Worm (Caenorhabditis elegans) whole organism, mixed stage, embryonic: Measurements from ENCODE around the gene nhx-5.

ENCODE experiments used
- ceh-39 ChIP-seq: fragments of 150-350 bp; optimal IDR thresholded peaks from 2 replicates; lab custom pipeline; 2014; ENCODE audit warnings: missing biosample characterization, missing genetic modification characterization
- ceh-83 ChIP-seq: fragments of 200-800 bp; sonication (Bioruptor generic); optimal IDR thresholded peaks from 2 replicates; lab custom pipeline; 2018; ENCODE audit warnings: mild to moderate bottlenecking, missing genetic modification characterization, missing compliant biosample characterization
- ces-1 ChIP-seq: fragments of 150-350 bp; optimal IDR thresholded peaks from 2 replicates; lab custom pipeline; 2014; ENCODE audit warnings: missing biosample characterization, missing genetic modification reagents, missing genetic modification characterization
- cnd-1 ChIP-seq: fragments of 200-800 bp; sonication (Bioruptor generic); optimal IDR thresholded peaks from 2 replicates; lab custom pipeline; 2018; ENCODE audit warnings: mild to moderate bottlenecking, missing genetic modification characterization, missing compliant biosample characterization
- elt-3 ChIP-seq: fragments of 150-350 bp; optimal IDR thresholded peaks from 2 replicates; lab custom pipeline; 2014; ENCODE audit warnings: missing biosample characterization, missing genetic modification characterization
- lsy-2 ChIP-seq: fragments of 150-350 bp; optimal IDR thresholded peaks from 2 replicates; lab custom pipeline; 2014; ENCODE audit warnings: missing biosample characterization, missing genetic modification characterization
- mep-1 ChIP-seq: fragments of 150-350 bp; optimal IDR thresholded peaks from 2 replicates; lab custom pipeline; 2017; ENCODE audit warnings: missing biosample characterization, missing genetic modification reagents, missing genetic modification characterization, inconsistent platforms
- nhr-237 ChIP-seq: fragments of 150-350 bp; optimal IDR thresholded peaks from 2 replicates; lab custom pipeline; 2014; ENCODE audit warnings: missing biosample characterization, missing genetic modification characterization
- nhr-76 ChIP-seq: sonication (generic microtip); optimal IDR thresholded peaks from 2 replicates; lab custom pipeline; 2017; ENCODE audit warnings: missing biosample characterization, missing genetic modification characterization
- pha-4 ChIP-seq: fragments of 150-350 bp; optimal IDR thresholded peaks from 2 replicates; lab custom pipeline; 2018; ENCODE audit warnings: missing biosample characterization, missing genetic modification reagents, missing genetic modification characterization
- sptf-1 ChIP-seq: sonication (generic microtip); optimal IDR thresholded peaks from 2 replicates; lab custom pipeline; 2017; ENCODE audit warnings: mild to moderate bottlenecking, missing genetic modification characterization, moderate library complexity, missing compliant biosample characterization
- unc-39 ChIP-seq: fragments of 150-350 bp; optimal IDR thresholded peaks from 2 replicates; lab custom pipeline; 2014; ENCODE audit warnings: missing biosample characterization, missing genetic modification characterization
- unc-62 ChIP-seq: fragments of 150-350 bp; optimal IDR thresholded peaks from 2 replicates; lab custom pipeline; 2014; ENCODE audit warnings: missing biosample characterization, missing genetic modification reagents, missing genetic modification characterization
- ztf-11 ChIP-seq: fragments of 150-350 bp; optimal IDR thresholded peaks from 2 replicates; lab custom pipeline; 2014; ENCODE audit warnings: missing biosample characterization, missing genetic modification characterization

ce11 chrX:10630059-10630791 is 53.5 kb downstream of the nhx-5 start:
- TF ChIP-seq mep-1 (tag; lab: Kevin White, UChicago) (no peak), unc-62 (no peak), nhr-76 (no peak), nhr-237 (tag; lab: Kevin White, UChicago) (no peak), cnd-1 (no peak), ceh-83 (GFP tag; lab: Kevin White, UChicago) (no peak), elt-3 (tag; lab: Kevin White, UChicago) (no peak), unc-39 (tag; lab: Kevin White, UChicago) (no peak), pha-4 (tag; lab: Kevin White, UChicago) (no peak), ces-1 (GFP tag; lab: Kevin White, UChicago) (no peak), ztf-11 (tag; lab: Kevin White, UChicago) (no peak), lsy-2 (tag; lab: Kevin White, UChicago) (no peak), sptf-1 (tag; lab: Kevin White, UChicago) (no peak), ceh-39 (tag; lab: Kevin White, UChicago) (no peak)
